Worm (Caenorhabditis elegans) whole organism, L4 larva: ENCODE results near the gene flp-24.
A peak's percentile ranks its signal among the peaks of the same experiment; 100 is the strongest.

Experiments used
- D1046.2 ChIP-seq: fragments of 200-800 bp; sonication (Bioruptor generic); IDR thresholded peaks from 2 replicates; pipeline ENCODE4 v1.3.6; 2022; ENCODE audit warnings: missing genetic modification characterization, missing compliant biosample characterization
- F26F4.8 ChIP-seq: fragments of 200-800 bp; sonication (Bioruptor generic); conservative IDR thresholded peaks from 2 replicates; pipeline ENCODE4 v1.3.6; 2022; ENCODE audit warnings: missing genetic modification characterization, missing compliant biosample characterization
- F49E8.2 ChIP-seq: sonication (generic microtip); optimal IDR thresholded peaks from 2 replicates; lab custom pipeline; 2016; ENCODE audit warnings: missing compliant biosample characterization, mild to moderate bottlenecking, missing genetic modification characterization, borderline replicate concordance
- Y5F2A.4 ChIP-seq: fragments of 200-800 bp; sonication (Bioruptor generic); optimal IDR thresholded peaks from 2 replicates; lab custom pipeline; 2018; ENCODE audit warnings: mild to moderate bottlenecking, missing genetic modification characterization, missing compliant biosample characterization
- Y75B8A.6 ChIP-seq: fragments of 200-800 bp; sonication (Bioruptor generic); IDR thresholded peaks from 2 replicates; pipeline ENCODE4 v1.3.6; 2022; ENCODE audit warnings: missing genetic modification reagents, missing genetic modification characterization, missing compliant biosample characterization
- aha-1 ChIP-seq: fragments of 150-350 bp; peaks from one replicate; lab custom pipeline; 2014; ENCODE audit warnings: missing biosample characterization, missing genetic modification characterization
- aly-2 ChIP-seq: sonication (generic microtip); optimal IDR thresholded peaks from 2 replicates; lab custom pipeline; 2018; ENCODE audit warnings: missing biosample characterization, missing genetic modification characterization
- ama-1 ChIP-seq: fragments of 150-350 bp; optimal IDR thresholded peaks from 2 replicates; lab custom pipeline; 2014; ENCODE audit warnings: inconsistent platforms, mixed read lengths
- arid-1 ChIP-seq: fragments of 200-800 bp; sonication (Bioruptor generic); conservative IDR thresholded peaks from 2 replicates; pipeline ENCODE4 v1.3.6; 2022; ENCODE audit warnings: missing genetic modification reagents, missing genetic modification characterization, missing compliant biosample characterization
- attf-4 ChIP-seq: sonication (generic microtip); optimal IDR thresholded peaks from 3 replicates; lab custom pipeline; 2017; ENCODE audit warnings: missing biosample characterization, missing genetic modification characterization
- ceh-20 ChIP-seq: fragments of 200-800 bp; sonication (Bioruptor generic); IDR thresholded peaks from 2 replicates; pipeline ENCODE4 v1.3.6; 2022; ENCODE audit warnings: missing genetic modification reagents, missing genetic modification characterization, missing compliant biosample characterization
- ceh-44 ChIP-seq: fragments of 200-800 bp; sonication (Bioruptor generic); IDR thresholded peaks from 2 replicates; pipeline ENCODE4 v1.3.6; 2022; ENCODE audit warnings: missing genetic modification reagents, missing genetic modification characterization, missing compliant biosample characterization
- ceh-62 ChIP-seq: sonication (generic microtip); optimal IDR thresholded peaks from 2 replicates; lab custom pipeline; 2017; ENCODE audit warnings: missing biosample characterization, missing genetic modification characterization
- cey-2 ChIP-seq: sonication (generic microtip); optimal IDR thresholded peaks from 3 replicates; lab custom pipeline; 2017; ENCODE audit warnings: missing genetic modification characterization, mild to moderate bottlenecking, missing compliant biosample characterization, antibody characterized with exemption, borderline replicate concordance; ENCODE audit not compliant: insufficient read depth
- ctbp-1 ChIP-seq: fragments of 200-800 bp; sonication (Bioruptor generic); IDR thresholded peaks from 2 replicates; pipeline ENCODE4 v1.3.6; 2022; ENCODE audit warnings: missing genetic modification reagents, missing genetic modification characterization, missing compliant biosample characterization
- daf-12 ChIP-seq: fragments of 150-350 bp; optimal IDR thresholded peaks from 2 replicates; lab custom pipeline; 2014; ENCODE audit warnings: missing biosample characterization, missing genetic modification reagents, missing genetic modification characterization
- daf-16 ChIP-seq, 3 experiments: sonication (generic microtip); optimal IDR thresholded peaks; 2 replicates each; lab custom pipeline; 2016 to 2017; ENCODE audit warnings: missing genetic modification characterization in 3 of 3, missing genetic modification reagents in 3 of 3, mild to moderate bottlenecking in 2 of 3, missing compliant biosample characterization in 2 of 3, missing biosample characterization in 1 of 3, moderate library complexity in 1 of 3
- dmd-6 ChIP-seq: fragments of 200-800 bp; sonication (Bioruptor generic); IDR thresholded peaks from 2 replicates; pipeline ENCODE4 v1.3.6; 2022; ENCODE audit warnings: missing genetic modification reagents, missing genetic modification characterization, missing compliant biosample characterization
- dmd-8 ChIP-seq: fragments of 200-800 bp; sonication (Bioruptor generic); IDR thresholded peaks from 2 replicates; pipeline ENCODE4 v1.3.6; 2022; ENCODE audit warnings: missing genetic modification characterization, missing compliant biosample characterization
- dpl-1 ChIP-seq: fragments of 150-350 bp; optimal IDR thresholded peaks from 2 replicates; lab custom pipeline; 2014; ENCODE audit warnings: missing biosample characterization, missing genetic modification reagents, missing genetic modification characterization
- egl-43 ChIP-seq: fragments of 200-800 bp; sonication (Bioruptor generic); IDR thresholded peaks from 2 replicates; pipeline ENCODE4 v1.3.6; 2022; ENCODE audit warnings: missing genetic modification reagents, missing genetic modification characterization, missing compliant biosample characterization
- fkh-10 ChIP-seq: fragments of 150-350 bp; optimal IDR thresholded peaks from 2 replicates; lab custom pipeline; 2014; ENCODE audit warnings: missing biosample characterization, missing genetic modification reagents, missing genetic modification characterization
- gei-8 ChIP-seq: fragments of 200-800 bp; sonication (Bioruptor generic); optimal IDR thresholded peaks from 2 replicates; lab custom pipeline; 2018; ENCODE audit warnings: mild to moderate bottlenecking, missing genetic modification characterization, missing compliant biosample characterization
- hif-1 ChIP-seq, 2 experiments: sonication (generic microtip); optimal IDR thresholded peaks; 2 replicates each; lab custom pipeline; 2016 to 2017; ENCODE audit warnings: missing compliant biosample characterization in 2 of 2, missing genetic modification characterization in 2 of 2, missing genetic modification reagents in 2 of 2, missing genotype in 2 of 2, mild to moderate bottlenecking in 1 of 2
- hlh-11 ChIP-seq: fragments of 200-800 bp; sonication (Bioruptor generic); optimal IDR thresholded peaks from 2 replicates; lab custom pipeline; 2018; ENCODE audit warnings: mild to moderate bottlenecking, missing genetic modification characterization, missing compliant biosample characterization
- hmg-1.1 ChIP-seq: fragments of 200-800 bp; sonication (Bioruptor generic); IDR thresholded peaks from 2 replicates; pipeline ENCODE4 v1.3.6; 2022; ENCODE audit warnings: missing genetic modification reagents, missing genetic modification characterization, missing compliant biosample characterization
- jun-1 ChIP-seq: fragments of 150-350 bp; optimal IDR thresholded peaks from 2 replicates; lab custom pipeline; 2014; ENCODE audit warnings: missing biosample characterization, missing genetic modification reagents, missing genetic modification characterization
- lin-13 ChIP-seq: fragments of 150-350 bp; optimal IDR thresholded peaks from 2 replicates; lab custom pipeline; 2014; ENCODE audit warnings: missing biosample characterization, missing genetic modification reagents, missing genetic modification characterization
- lin-15B ChIP-seq: fragments of 150-350 bp; sonication (generic microtip); optimal IDR thresholded peaks from 3 replicates; lab custom pipeline; 2014; ENCODE audit warnings: missing biosample characterization, missing genetic modification characterization
- lin-29 ChIP-seq: fragments of 200-800 bp; sonication (Bioruptor generic); IDR thresholded peaks from 2 replicates; pipeline ENCODE4 v1.3.6; 2022; ENCODE audit warnings: missing genetic modification reagents, missing genetic modification characterization, missing compliant biosample characterization
- lin-38 ChIP-seq: fragments of 200-800 bp; sonication (Bioruptor generic); IDR thresholded peaks from 2 replicates; pipeline ENCODE4 v1.3.6; 2022; ENCODE audit warnings: missing genetic modification reagents, missing genetic modification characterization, missing compliant biosample characterization
- madf-5 ChIP-seq, 2 experiments: fragments of 200-800 bp; sonication (Bioruptor generic); IDR thresholded peaks; 2 replicates each; pipeline ENCODE4 v1.3.6; 2022; ENCODE audit warnings: missing compliant biosample characterization in 2 of 2, missing genetic modification characterization in 2 of 2
- mes-2 ChIP-seq: sonication (generic microtip); optimal IDR thresholded peaks from 2 replicates; lab custom pipeline; 2016; ENCODE audit warnings: missing genotype, mild to moderate bottlenecking, missing genetic modification characterization, missing compliant biosample characterization; ENCODE audit not compliant: poor library complexity, severe bottlenecking
- mxl-2 ChIP-seq: fragments of 200-800 bp; sonication (Bioruptor generic); conservative IDR thresholded peaks from 2 replicates; pipeline ENCODE4 v1.3.6; 2022; ENCODE audit warnings: missing genetic modification reagents, missing genetic modification characterization, missing compliant biosample characterization
- nhr-10 ChIP-seq: fragments of 150-350 bp; optimal IDR thresholded peaks from 2 replicates; lab custom pipeline; 2014; ENCODE audit warnings: missing biosample characterization, missing genetic modification characterization
- nhr-11 ChIP-seq: fragments of 150-350 bp; optimal IDR thresholded peaks from 2 replicates; lab custom pipeline; 2014; ENCODE audit warnings: missing biosample characterization, missing genetic modification characterization
- nhr-111 ChIP-seq: fragments of 200-800 bp; sonication (Bioruptor generic); optimal IDR thresholded peaks from 2 replicates; lab custom pipeline; 2018; ENCODE audit warnings: mild to moderate bottlenecking, missing genetic modification characterization, missing compliant biosample characterization
- nhr-28 ChIP-seq: fragments of 150-350 bp; optimal IDR thresholded peaks from 2 replicates; lab custom pipeline; 2014; ENCODE audit warnings: missing biosample characterization, missing genetic modification characterization
- nhr-48 ChIP-seq: sonication (generic microtip); optimal IDR thresholded peaks from 2 replicates; lab custom pipeline; 2016; ENCODE audit warnings: mild to moderate bottlenecking, missing genetic modification characterization, missing compliant biosample characterization
- rbr-2 ChIP-seq: sonication (generic microtip); optimal IDR thresholded peaks from 2 replicates; lab custom pipeline; 2016; ENCODE audit warnings: missing genotype, missing genetic modification characterization, missing compliant biosample characterization
- saeg-2 ChIP-seq: fragments of 200-800 bp; sonication (Bioruptor generic); IDR thresholded peaks from 2 replicates; pipeline ENCODE4 v1.3.6; 2022; ENCODE audit warnings: missing genetic modification reagents, missing genetic modification characterization, missing compliant biosample characterization
- set-16 ChIP-seq: fragments of 200-800 bp; sonication (Bioruptor generic); IDR thresholded peaks from 2 replicates; pipeline ENCODE4 v1.3.6; 2022; ENCODE audit warnings: missing genetic modification reagents, missing genetic modification characterization, missing compliant biosample characterization
- snpc-1.2 ChIP-seq: fragments of 200-800 bp; sonication (Bioruptor generic); IDR thresholded peaks from 2 replicates; pipeline ENCODE4 v1.3.6; 2022; ENCODE audit warnings: missing genetic modification reagents, missing genetic modification characterization, missing compliant biosample characterization
- snpc-4 ChIP-seq: fragments of 150-350 bp; optimal IDR thresholded peaks from 2 replicates; lab custom pipeline; 2014; ENCODE audit warnings: missing biosample characterization, missing genetic modification characterization
- spr-3 ChIP-seq: fragments of 200-800 bp; sonication (Bioruptor generic); optimal IDR thresholded peaks from 2 replicates; lab custom pipeline; 2018; ENCODE audit warnings: mild to moderate bottlenecking, missing genetic modification characterization, missing compliant biosample characterization
- tag-97 ChIP-seq: fragments of 200-800 bp; sonication (Bioruptor generic); IDR thresholded peaks from 2 replicates; pipeline ENCODE4 v1.3.6; 2022; ENCODE audit warnings: missing genetic modification characterization, missing compliant biosample characterization
- unc-130 ChIP-seq: sonication (generic microtip); optimal IDR thresholded peaks from 2 replicates; lab custom pipeline; 2016; ENCODE audit warnings: missing genetic modification reagents, missing genetic modification characterization, missing compliant biosample characterization
- unc-62 ChIP-seq, 3 experiments: fragments of 150-350 bp in 1 of 3; sonication (generic microtip); optimal IDR thresholded peaks in 2 of 3; peaks in 1 of 3; 1 replicate in 1 of 3; 2 replicates in 2 of 3; lab custom pipeline; 2014 to 2017; ENCODE audit warnings: missing biosample characterization in 3 of 3, missing genetic modification characterization in 3 of 3, missing genetic modification reagents in 3 of 3, missing genotype in 1 of 3
- zag-1 ChIP-seq: fragments of 150-350 bp; optimal IDR thresholded peaks from 2 replicates; lab custom pipeline; 2014; ENCODE audit warnings: missing biosample characterization, missing genetic modification characterization
- zfp-3 ChIP-seq: fragments of 200-800 bp; sonication (Bioruptor generic); conservative IDR thresholded peaks from 2 replicates; pipeline ENCODE4 v1.3.6; 2022; ENCODE audit warnings: missing genetic modification reagents, missing genetic modification characterization, missing compliant biosample characterization

flp-24 gene

ce11 chrIII:698814-699213, 26.1 kb upstream of the flp-24 start (continued):
- peak; percentile 65; the same call in 1 of the 2 replicates for TF ChIP-seq F26F4.8 (GFP tag; lab: Robert Waterston, UW)
- peak; percentile 88 for TF ChIP-seq dmd-8 (GFP tag; lab: Robert Waterston, UW)
- no peak for TF ChIP-seq spr-3 (GFP tag; lab: Kevin White, UChicago)
- TF ChIP-seq attf-4 (tag; lab: Kevin White, UChicago), result no peak
- no peak for TF ChIP-seq jun-1 (tag; lab: Kevin White, UChicago)
- no peak for TF ChIP-seq unc-62 (GFP tag; optimal IDR thresholded peaks at IDR 0.05 in 1 of 2; lab: Kevin White, UChicago)
- no peak for TF ChIP-seq unc-62 (tag; optimal IDR thresholded peaks at IDR 0.05; lab: Kevin White, UChicago)
- TF ChIP-seq gei-8 (GFP tag; lab: Kevin White, UChicago), result peak; percentile 47
- TF ChIP-seq aly-2 (tag; lab: Kevin White, UChicago), result no peak
- peak; percentile 59 to 85; a peak in 2 of 4 replicates for TF ChIP-seq madf-5 (GFP tag; IDR thresholded peaks at IDR 0.05; lab: Robert Waterston, UW)
- TF ChIP-seq unc-130 (GFP tag; lab: Kevin White, UChicago), result peak; percentile 77
- peak; percentile 91 for TF ChIP-seq egl-43 (GFP tag; lab: Robert Waterston, UW)
- TF ChIP-seq saeg-2 (GFP tag; lab: Robert Waterston, UW), result no peak
- TF ChIP-seq Y75B8A.6 (GFP tag; lab: Robert Waterston, UW), result 0 out of 2 replicates have a peak, but pooled peaks have one; percentile 49
- no peak for TF ChIP-seq dpl-1 (GFP tag; lab: Kevin White, UChicago)
- no peak for TF ChIP-seq aha-1
- TF ChIP-seq daf-12, result no peak
- 0 out of 2 replicates have a peak, but pooled peaks have one; percentile 10 for TF ChIP-seq mxl-2 (GFP tag; lab: Robert Waterston, UW)
- peak; percentile 24 to 71 for TF ChIP-seq daf-16 (GFP tag; optimal IDR thresholded peaks at IDR 0.05; lab: Kevin White, UChicago)
- no peak for TF ChIP-seq daf-16 (tag; optimal IDR thresholded peaks at IDR 0.05; lab: Kevin White, UChicago)
- TF ChIP-seq nhr-28 (tag; lab: Kevin White, UChicago), result no peak
- TF ChIP-seq nhr-111 (GFP tag; lab: Kevin White, UChicago), result peak; percentile 38
- no peak for TF ChIP-seq rbr-2
- TF ChIP-seq lin-15B (tag; lab: Kevin White, UChicago), result no peak
- no peak for TF ChIP-seq dmd-6 (GFP tag; lab: Robert Waterston, UW)
- peak; percentile 54; the same call in 1 of the 2 replicates for TF ChIP-seq ceh-44
- TF ChIP-seq hif-1 (tag; optimal IDR thresholded peaks at IDR 0.05; lab: Kevin White, UChicago), result no peak
- peak; percentile 73 for TF ChIP-seq F49E8.2
- TF ChIP-seq fkh-10 (GFP tag; lab: Kevin White, UChicago), result no peak
- peak; percentile 78 for TF ChIP-seq lin-38 (GFP tag; lab: Robert Waterston, UW)
- TF ChIP-seq set-16 (GFP tag; lab: Robert Waterston, UW), result peak; percentile 22; the same call in 1 of the 2 replicates
- TF ChIP-seq Y5F2A.4, result peak; percentile 9
- no peak for TF ChIP-seq nhr-10 (tag; lab: Kevin White, UChicago)
- TF ChIP-seq nhr-11 (tag; lab: Kevin White, UChicago), result no peak
- TF ChIP-seq D1046.2, result peak; percentile 84
- TF ChIP-seq snpc-4, result no peak
- no peak for TF ChIP-seq nhr-48 (tag; lab: Kevin White, UChicago)
- TF ChIP-seq lin-13, result no peak
- peak; percentile 79; the same call in 1 of the 2 replicates for TF ChIP-seq snpc-1.2 (GFP tag; lab: Robert Waterston, UW)
- no peak for TF ChIP-seq zag-1 (tag; lab: Kevin White, UChicago)
- no peak for TF ChIP-seq lin-29 (GFP tag; lab: Robert Waterston, UW)
- TF ChIP-seq hlh-11 (tag; lab: Kevin White, UChicago), result no peak
- peak; percentile 62; the same call in 1 of the 2 replicates for TF ChIP-seq arid-1 (GFP tag; lab: Robert Waterston, UW)
- no peak for TF ChIP-seq zfp-3 (GFP tag; lab: Robert Waterston, UW)
- TF ChIP-seq cey-2, result no peak
- 0 out of 2 replicates have a peak, but pooled peaks have one; percentile 32 for TF ChIP-seq ceh-20 (GFP tag; lab: Robert Waterston, UW)
- 0 out of 2 replicates have a peak, but pooled peaks have one; percentile 26 for TF ChIP-seq hmg-1.1 (GFP tag; lab: Robert Waterston, UW)
- TF ChIP-seq mes-2 (tag; lab: Kevin White, UChicago), result peak; percentile 56
- no peak for TF ChIP-seq ceh-62 (tag; lab: Kevin White, UChicago)
- TF ChIP-seq ama-1, result no peak
- peak; percentile 85 for TF ChIP-seq ctbp-1 (GFP tag; lab: Robert Waterston, UW)
- TF ChIP-seq tag-97 (GFP tag; lab: Robert Waterston, UW), result no peak
